Fruit fly (Drosophila melanogaster) whole organism, embryonic: Measurements from ENCODE around the gene wb.

ENCODE experiments used
- Ada2b ChIP-seq: fragments of 200-800 bp; sonication (Bioruptor generic); IDR thresholded peaks from 2 replicates; pipeline ENCODE4 v1.3.6; 2022; ENCODE audit warnings: missing biosample characterization, missing genetic modification characterization
- Aef1 ChIP-seq: fragments of 200-800 bp; sonication (Bioruptor generic); IDR thresholded peaks from 3 replicates; pipeline ENCODE4 v1.3.6; 2022; ENCODE audit warnings: missing biosample characterization, missing genetic modification characterization
- Antp ChIP-seq: fragments of 200-800 bp; sonication (Bioruptor generic); optimal IDR thresholded peaks from 3 replicates; lab custom pipeline; 2016; ENCODE audit warnings: missing biosample characterization, missing genetic modification characterization
- Awh ChIP-seq: fragments of 200-800 bp; sonication (Bioruptor generic); IDR thresholded peaks from 2 replicates; pipeline ENCODE4, ENCODE4 v1.3.6; 2022; ENCODE audit warnings: missing biosample characterization, missing genetic modification characterization
- B-H1 ChIP-seq: fragments of 200-800 bp; sonication (Bioruptor generic); IDR thresholded peaks from 3 replicates; pipeline ENCODE4 v1.3.6; 2022; ENCODE audit warnings: missing biosample characterization, missing genetic modification characterization
- CG11456 ChIP-seq: fragments of 200-800 bp; sonication (Bioruptor generic); IDR thresholded peaks from 3 replicates; pipeline ENCODE4 v1.3.6; 2022; ENCODE audit warnings: missing biosample characterization, missing genetic modification characterization
- CG12236 ChIP-seq: fragments of 200-800 bp; sonication (Bioruptor generic); optimal IDR thresholded peaks from 2 replicates; lab custom pipeline; 2016; ENCODE audit warnings: missing biosample characterization, missing genetic modification characterization
- CG12391 ChIP-seq: fragments of 200-800 bp; sonication (Bioruptor generic); optimal IDR thresholded peaks from 3 replicates; lab custom pipeline; 2018; ENCODE audit warnings: missing biosample characterization, mild to moderate bottlenecking, missing genetic modification characterization, moderate library complexity
- CG14860 ChIP-seq: fragments of 200-800 bp; sonication (Bioruptor generic); IDR thresholded peaks from 3 replicates; pipeline ENCODE4 v1.3.6; 2022; ENCODE audit warnings: missing biosample characterization, missing genetic modification characterization; ENCODE audit not compliant: partially characterized antibody
- CG15514 ChIP-seq: fragments of 200-800 bp; sonication (Bioruptor generic); optimal IDR thresholded peaks from 3 replicates; lab custom pipeline; 2017; ENCODE audit warnings: missing biosample characterization, missing genetic modification characterization, mild to moderate bottlenecking, moderate library complexity, missing genetic modification reagents
- CG15696 ChIP-seq: fragments of 200-800 bp; sonication (Bioruptor generic); optimal IDR thresholded peaks from 2 replicates; lab custom pipeline; 2019; ENCODE audit warnings: missing biosample characterization, mild to moderate bottlenecking, missing genetic modification characterization, moderate library complexity
- CG17829 ChIP-seq: fragments of 200-800 bp; optimal IDR thresholded peaks from 2 replicates; lab custom pipeline; 2019; ENCODE audit warnings: missing biosample characterization, mild to moderate bottlenecking, missing genetic modification characterization, moderate library complexity
- CG2129 ChIP-seq: fragments of 200-800 bp; sonication (Bioruptor generic); IDR thresholded peaks from 2 replicates; pipeline ENCODE4 v1.3.6; 2022; ENCODE audit warnings: missing biosample characterization, missing genetic modification characterization; ENCODE audit not compliant: partially characterized antibody
- CG34224 ChIP-seq: fragments of 200-800 bp; sonication (Bioruptor generic); IDR thresholded peaks from 3 replicates; pipeline ENCODE4 v1.3.6; 2022; ENCODE audit warnings: missing biosample characterization, missing genetic modification characterization; ENCODE audit not compliant: partially characterized antibody
- CG34422 ChIP-seq: fragments of 200-800 bp; sonication (Bioruptor generic); IDR thresholded peaks from 3 replicates; pipeline ENCODE4 v1.3.6; 2022; ENCODE audit warnings: missing biosample characterization, missing genetic modification characterization
- CG4820 ChIP-seq: fragments of 200-800 bp; sonication (Bioruptor generic); optimal IDR thresholded peaks from 3 replicates; lab custom pipeline; 2016; ENCODE audit warnings: missing biosample characterization, missing genetic modification characterization
- CG4854 ChIP-seq: fragments of 200-800 bp; sonication (Bioruptor generic); optimal IDR thresholded peaks from 2 replicates; lab custom pipeline; 2016; ENCODE audit warnings: missing biosample characterization, missing genetic modification characterization, inconsistent platforms
- CG6272 ChIP-seq: fragments of 200-800 bp; sonication (Bioruptor generic); IDR thresholded peaks from 2 replicates; pipeline ENCODE4 v1.3.6; 2022; ENCODE audit warnings: missing biosample characterization, missing genetic modification characterization
- CG7786 ChIP-seq: fragments of 200-800 bp; sonication (Bioruptor generic); optimal IDR thresholded peaks from 2 replicates; lab custom pipeline; 2016; ENCODE audit warnings: missing biosample characterization, missing genetic modification characterization
- CG7928 ChIP-seq: fragments of 200-800 bp; sonication (Bioruptor generic); optimal IDR thresholded peaks from 2 replicates; lab custom pipeline; 2017; ENCODE audit warnings: missing biosample characterization, mild to moderate bottlenecking, missing genetic modification characterization
- CG8089 ChIP-seq: fragments of 200-800 bp; sonication (Bioruptor generic); optimal IDR thresholded peaks from 3 replicates; lab custom pipeline; 2016; ENCODE audit warnings: missing biosample characterization, missing genetic modification characterization
- CG8359 ChIP-seq: fragments of 200-800 bp; sonication (Bioruptor generic); optimal IDR thresholded peaks from 2 replicates; lab custom pipeline; 2017; ENCODE audit warnings: missing biosample characterization, mild to moderate bottlenecking, missing genetic modification characterization, borderline replicate concordance
- CHES-1-like ChIP-seq: fragments of 200-800 bp; sonication (Bioruptor generic); optimal IDR thresholded peaks from 2 replicates; lab custom pipeline; 2016; ENCODE audit warnings: missing biosample characterization, missing genetic modification characterization
- CrebB ChIP-seq: fragments of 200-800 bp; sonication (Bioruptor generic); optimal IDR thresholded peaks from 3 replicates; lab custom pipeline; 2018; ENCODE audit warnings: missing biosample characterization, mild to moderate bottlenecking, missing genetic modification characterization
- D19B ChIP-seq: fragments of 200-800 bp; sonication (Bioruptor generic); optimal IDR thresholded peaks from 2 replicates; lab custom pipeline; 2017; ENCODE audit warnings: missing biosample characterization, mild to moderate bottlenecking, missing genetic modification characterization
- Dip2 ChIP-seq: fragments of 200-800 bp; sonication (Bioruptor generic); IDR thresholded peaks from 2 replicates; pipeline ENCODE4 v1.3.6; 2022; ENCODE audit warnings: missing biosample characterization, missing genetic modification characterization
- NK7.1 ChIP-seq: fragments of 200-800 bp; sonication (Bioruptor generic); optimal IDR thresholded peaks from 3 replicates; lab custom pipeline; 2016; ENCODE audit warnings: missing biosample characterization, missing genetic modification characterization
- Nf-YB ChIP-seq: fragments of 200-800 bp; sonication (Bioruptor generic); optimal IDR thresholded peaks from 3 replicates; lab custom pipeline; 2019; ENCODE audit warnings: missing biosample characterization, mild to moderate bottlenecking, missing genetic modification characterization, moderate library complexity
- Ptx1 ChIP-seq: fragments of 200-800 bp; sonication (Bioruptor generic); IDR thresholded peaks from 2 replicates; pipeline ENCODE4 v1.3.6; 2022; ENCODE audit warnings: missing biosample characterization, missing genetic modification characterization
- btn ChIP-seq: fragments of 200-800 bp; sonication (Bioruptor generic); optimal IDR thresholded peaks from 2 replicates; lab custom pipeline; 2016; ENCODE audit warnings: missing biosample characterization, missing genetic modification characterization
- chinmo ChIP-seq: fragments of 200-800 bp; sonication (Bioruptor generic); IDR thresholded peaks from 4 replicates; pipeline ENCODE4 v1.3.6; 2022; ENCODE audit warnings: missing biosample characterization, missing genetic modification characterization; ENCODE audit not compliant: partially characterized antibody
- chm ChIP-seq: fragments of 200-800 bp; sonication (Bioruptor generic); IDR thresholded peaks from 2 replicates; pipeline ENCODE4 v1.3.6; 2022; ENCODE audit warnings: missing biosample characterization, missing genetic modification characterization
- dati ChIP-seq: fragments of 200-800 bp; sonication (Bioruptor generic); IDR thresholded peaks from 2 replicates; pipeline ENCODE4 v1.3.6; 2022; ENCODE audit warnings: missing biosample characterization, missing genetic modification characterization
- dm ChIP-seq: fragments of 200-800 bp; sonication (Bioruptor generic); optimal IDR thresholded peaks from 3 replicates; lab custom pipeline; 2016; ENCODE audit warnings: missing biosample characterization, missing genetic modification characterization
- dmrt99B ChIP-seq: fragments of 200-800 bp; sonication (Bioruptor generic); optimal IDR thresholded peaks from 2 replicates; lab custom pipeline; 2018; ENCODE audit warnings: missing biosample characterization, mild to moderate bottlenecking, missing genetic modification characterization, moderate library complexity
- dysf ChIP-seq: fragments of 200-800 bp; sonication (Bioruptor generic); IDR thresholded peaks from 3 replicates; pipeline ENCODE4 v1.3.6; 2022; ENCODE audit warnings: missing biosample characterization, missing genetic modification characterization
- gfzf ChIP-seq: fragments of 200-800 bp; sonication (Bioruptor generic); optimal IDR thresholded peaks from 2 replicates; lab custom pipeline; 2016; ENCODE audit warnings: missing biosample characterization, mild to moderate bottlenecking, missing genetic modification characterization, moderate library complexity
- grau ChIP-seq: fragments of 200-800 bp; optimal IDR thresholded peaks from 3 replicates; lab custom pipeline; 2019; ENCODE audit warnings: missing biosample characterization, mild to moderate bottlenecking, missing genetic modification characterization, moderate library complexity
- grn ChIP-seq: fragments of 200-800 bp; sonication (Bioruptor generic); optimal IDR thresholded peaks from 3 replicates; lab custom pipeline; 2017; ENCODE audit warnings: missing biosample characterization, missing genetic modification characterization
- lab ChIP-seq: fragments of 200-800 bp; sonication (Bioruptor generic); optimal IDR thresholded peaks from 3 replicates; lab custom pipeline; 2017; ENCODE audit warnings: missing biosample characterization, missing genetic modification characterization, mild to moderate bottlenecking, moderate library complexity, missing genetic modification reagents
- salm ChIP-seq: fragments of 200-800 bp; sonication (Bioruptor generic); optimal IDR thresholded peaks from 2 replicates; lab custom pipeline; 2018; ENCODE audit warnings: missing biosample characterization, mild to moderate bottlenecking, missing genetic modification characterization
- sc ChIP-seq, 3 experiments: fragments of >200 bp in 2 of 3; fragments of 200-800 bp in 1 of 3; sonication (Bioruptor generic) in 1 of 3; optimal IDR thresholded peaks; 2 replicates in 2 of 3; 3 replicates in 1 of 3; lab custom pipeline; 2017; ENCODE audit warnings: mild to moderate bottlenecking in 1 of 3, missing biosample characterization in 1 of 3, missing genetic modification characterization in 1 of 3, missing genetic modification reagents in 1 of 3
- sd ChIP-seq: fragments of 200-800 bp; sonication (Bioruptor generic); optimal IDR thresholded peaks from 3 replicates; lab custom pipeline; 2018; ENCODE audit warnings: missing biosample characterization, mild to moderate bottlenecking, missing genetic modification characterization, moderate library complexity
- unc-4 ChIP-seq: fragments of 200-800 bp; sonication (Bioruptor generic); IDR thresholded peaks from 2 replicates; pipeline ENCODE4 v1.3.6; 2022; ENCODE audit warnings: missing biosample characterization, missing genetic modification characterization; ENCODE audit not compliant: partially characterized antibody
- vvl ChIP-seq: fragments of 200-800 bp; sonication (Bioruptor generic); IDR thresholded peaks from 2 replicates; pipeline ENCODE4 v1.3.6; 2022; ENCODE audit warnings: missing biosample characterization, missing genetic modification characterization
- wor ChIP-seq: fragments of 200-800 bp; sonication (Bioruptor generic); IDR thresholded peaks from 2 replicates; pipeline ENCODE4 v1.3.6; 2022; ENCODE audit warnings: missing biosample characterization, missing genetic modification characterization
- yki ChIP-seq: fragments of >200 bp; optimal IDR thresholded peaks from 3 replicates; lab custom pipeline; 2018
- zen ChIP-seq: fragments of 200-800 bp; sonication (Bioruptor generic); optimal IDR thresholded peaks from 3 replicates; lab custom pipeline; 2018; ENCODE audit warnings: missing biosample characterization, mild to moderate bottlenecking, missing genetic modification characterization, moderate library complexity
- zfh1 ChIP-seq: fragments of 200-800 bp; sonication (Bioruptor generic); IDR thresholded peaks from 3 replicates; pipeline ENCODE4 v1.3.6; 2022; ENCODE audit warnings: missing biosample characterization, missing genetic modification characterization

Gene wb

dm6 chr2L:14376484-14377254 lies 113.8 kb downstream of the wb start (continued):
- TF ChIP-seq sd (peak; percentile 91), gfzf (GFP tag; lab: Kevin White, UChicago) (no peak), CrebB (tag; lab: Kevin White, UChicago) (no peak), CG12391 (tag; lab: Kevin White, UChicago) (no peak), chm (GFP tag; lab: Robert Waterston, UW) (no peak), Nf-YB (GFP tag; lab: Kevin White, UChicago) (no peak), CG2129 (GFP tag; lab: Robert Waterston, UW) (no peak), dmrt99B (tag; lab: Kevin White, UChicago) (peak; percentile 66), CG6272 (GFP tag; lab: Robert Waterston, UW) (no peak), Awh (GFP tag; lab: Robert Waterston, UW) (0 out of 2 replicates have a peak, but pooled peaks have one; percentile 30), yki (lab: Kevin White, UChicago) (no peak), CG7928 (GFP tag; lab: Kevin White, UChicago) (no peak), CG15514 (no peak), lab (peak; percentile 6), CG8089 (no peak), unc-4 (GFP tag; lab: Robert Waterston, UW) (no peak), CG4854 (no peak), Ptx1 (peak; percentile 48), Aef1 (peak; percentile 29; the same call in 1 of the 3 replicates), CG8359 (no peak), dati (GFP tag; lab: Robert Waterston, UW) (no peak), B-H1 (no peak), CG4820 (GFP tag; lab: Kevin White, UChicago) (peak; percentile 12), zen (tag; lab: Kevin White, UChicago) (no peak), CG11456 (GFP tag; lab: Robert Waterston, UW) (peak; percentile 27; the same call in 1 of the 3 replicates), Antp (GFP tag; lab: Kevin White, UChicago) (no peak), dm (GFP tag; lab: Kevin White, UChicago) (no peak), vvl (GFP tag; lab: Robert Waterston, UW) (0 out of 2 replicates have a peak, but pooled peaks have one; percentile 9), salm (tag; lab: Kevin White, UChicago) (no peak), wor (GFP tag; lab: Robert Waterston, UW) (no peak), Ada2b (GFP tag; lab: Robert Waterston, UW) (no peak), chinmo (no peak), CG15696 (tag; lab: Kevin White, UChicago) (no peak), Dip2 (no peak), grau (tag; lab: Kevin White, UChicago) (peak; percentile 50), CG12236 (no peak), CG34224 (GFP tag; lab: Robert Waterston, UW) (no peak), CHES-1-like (no peak), CG17829 (tag; lab: Kevin White, UChicago) (peak; percentile 33), CG14860 (GFP tag; lab: Robert Waterston, UW) (no peak), dysf (GFP tag; lab: Robert Waterston, UW) (peak; percentile 64), CG7786 (GFP tag; lab: Kevin White, UChicago) (peak; percentile 9), sc (optimal IDR thresholded peaks at IDR 0.05; lab: Kevin White, UChicago) (no peak), sc (GFP tag; optimal IDR thresholded peaks at IDR 0.05; lab: Kevin White, UChicago) (no peak), CG34422 (GFP tag; lab: Robert Waterston, UW) (no peak), grn (GFP tag; lab: Kevin White, UChicago) (no peak), btn (GFP tag; lab: Kevin White, UChicago) (no peak), zfh1 (GFP tag; lab: Robert Waterston, UW) (peak; percentile 50; the same call in 1 of the 3 replicates), NK7.1 (GFP tag; lab: Kevin White, UChicago) (no peak), D19B (GFP tag; lab: Kevin White, UChicago) (peak; percentile 83)
